Fruit fly (Drosophila melanogaster) whole organism, wandering third instar larva: ENCODE results near the gene Cpr76Ba.

Source experiments
- Jra ChIP-seq: sonication (Bioruptor generic); optimal IDR thresholded peaks from 2 replicates; lab custom pipeline; 2016; ENCODE audit warnings: missing biosample characterization, missing genetic modification characterization
- Rel ChIP-seq, 2 experiments: fragments of 200-800 bp; sonication (Bioruptor generic) in 1 of 2; optimal IDR thresholded peaks; 2 replicates in 1 of 2; 3 replicates in 1 of 2; lab custom pipeline; 2016 to 2019; ENCODE audit warnings: mild to moderate bottlenecking in 2 of 2, missing biosample characterization in 2 of 2, missing genetic modification characterization in 2 of 2, moderate library complexity in 1 of 2
- Sp1 ChIP-seq: fragments of 200-800 bp; sonication (Bioruptor generic); optimal IDR thresholded peaks from 3 replicates; lab custom pipeline; 2019; ENCODE audit warnings: missing biosample characterization, mild to moderate bottlenecking, missing genetic modification characterization, moderate library complexity
- br ChIP-seq: fragments of 200-800 bp; sonication (Bioruptor generic); optimal IDR thresholded peaks from 2 replicates; lab custom pipeline; 2016; ENCODE audit warnings: missing biosample characterization, missing genetic modification characterization
- dl ChIP-seq, 2 experiments: fragments of 175-275, 200-275 bp in 1 of 2; fragments of 200-275 bp in 1 of 2; sonication (Bioruptor generic); optimal IDR thresholded peaks; lab custom pipeline; 2018; ENCODE audit warnings: mild to moderate bottlenecking in 2 of 2, missing biosample characterization in 2 of 2, missing genetic modification characterization in 2 of 2, moderate library complexity in 2 of 2; ENCODE audit not compliant: partially characterized antibody in 2 of 2, insufficient read depth in 1 of 2
- h ChIP-seq: fragments of 200-800 bp; sonication (Bioruptor generic); optimal IDR thresholded peaks from 3 replicates; lab custom pipeline; 2016; ENCODE audit warnings: missing biosample characterization, mild to moderate bottlenecking, missing genetic modification characterization
- lola ChIP-seq: fragments of >200 bp; optimal IDR thresholded peaks from 2 replicates; lab custom pipeline; 2017; ENCODE audit warnings: missing biosample characterization, missing genetic modification characterization

DNA sequence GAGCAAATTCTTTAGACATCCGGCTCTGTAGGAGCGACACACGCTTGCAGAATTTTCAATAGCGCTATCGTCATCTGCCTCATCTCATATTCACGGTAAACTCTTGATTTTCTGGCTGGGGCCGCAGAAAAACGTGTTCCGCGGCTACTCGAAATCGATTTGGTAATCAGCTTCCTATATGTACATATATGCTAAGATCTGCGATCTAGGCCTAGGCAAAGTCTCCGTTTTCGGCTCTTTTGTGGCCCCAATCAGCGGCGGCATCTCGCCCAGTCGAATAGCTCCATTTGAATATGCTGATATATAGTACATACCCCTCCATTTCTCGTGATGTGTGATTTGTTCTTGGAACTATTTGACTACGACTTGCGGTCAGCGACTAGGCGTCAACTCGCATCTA, 44.9 kb upstream of the Cpr76Ba start:
- no peak for TF ChIP-seq Jra (GFP tag; lab: Kevin White, UChicago)
- TF ChIP-seq Rel (GFP tag; optimal IDR thresholded peaks at IDR 0.05; lab: Kevin White, UChicago): no peak
- TF ChIP-seq Rel (tag; optimal IDR thresholded peaks at IDR 0.05; lab: Kevin White, UChicago): no peak
- TF ChIP-seq Sp1 (GFP tag; lab: Kevin White, UChicago): no peak
- TF ChIP-seq lola (GFP tag; lab: Kevin White, UChicago): no peak
- no peak for TF ChIP-seq h
- no peak for TF ChIP-seq dl (GFP tag; optimal IDR thresholded peaks at IDR 0.05; lab: Kevin White, UChicago; ENCODE audit: insufficient read depth in 1 of 2, partially characterized antibody in 2 of 2)
- TF ChIP-seq br (GFP tag; lab: Kevin White, UChicago): no peak
